Fruit fly (Drosophila melanogaster) whole organism, prepupa: ENCODE data around the gene sbm.
A peak's percentile ranks its signal among the peaks of the same experiment; 100 is the strongest.

ENCODE experiments used
- CG11762 ChIP-seq: fragments of 200-800 bp; sonication (Bioruptor generic); optimal IDR thresholded peaks from 3 replicates; lab custom pipeline; 2016; ENCODE audit warnings: missing biosample characterization, missing genetic modification characterization; ENCODE audit not compliant: insufficient read depth
- CG11902 ChIP-seq: fragments of 200-800 bp; sonication (Bioruptor generic); optimal IDR thresholded peaks from 3 replicates; lab custom pipeline; 2016; ENCODE audit warnings: missing biosample characterization, missing genetic modification characterization
- CG15336 ChIP-seq: fragments of 200-800 bp; sonication (Bioruptor generic); IDR thresholded peaks from 2 replicates; pipeline ENCODE4 v1.3.6; 2022; ENCODE audit warnings: missing biosample characterization, missing genetic modification characterization
- CG1621 ChIP-seq: fragments of 200-800 bp; sonication (Bioruptor generic); optimal IDR thresholded peaks from 3 replicates; lab custom pipeline; 2018; ENCODE audit warnings: missing biosample characterization, mild to moderate bottlenecking, missing genetic modification characterization
- CG31627 ChIP-seq: fragments of 200-800 bp; sonication (Bioruptor generic); optimal IDR thresholded peaks from 3 replicates; lab custom pipeline; 2016; ENCODE audit warnings: missing biosample characterization, missing genetic modification characterization
- CG32006 ChIP-seq: fragments of 200-800 bp; sonication (Bioruptor generic); optimal IDR thresholded peaks from 3 replicates; lab custom pipeline; 2017; ENCODE audit warnings: missing biosample characterization, mild to moderate bottlenecking, missing genetic modification characterization
- CG3919 ChIP-seq: fragments of 200-800 bp; sonication (Bioruptor generic); optimal IDR thresholded peaks from 3 replicates; lab custom pipeline; 2016; ENCODE audit warnings: missing biosample characterization, missing genetic modification characterization
- CG4318 ChIP-seq: fragments of 200-800 bp; sonication (Bioruptor generic); optimal IDR thresholded peaks from 3 replicates; lab custom pipeline; 2017; ENCODE audit warnings: missing biosample characterization, mild to moderate bottlenecking, missing genetic modification characterization
- CG6163 ChIP-seq: fragments of 200-800 bp; sonication (Bioruptor generic); IDR thresholded peaks from 3 replicates; pipeline ENCODE4 v1.3.6; 2022; ENCODE audit warnings: missing biosample characterization, missing genetic modification characterization
- CG7368 ChIP-seq: fragments of 200-800 bp; sonication (Bioruptor generic); optimal IDR thresholded peaks from 3 replicates; lab custom pipeline; 2016; ENCODE audit warnings: missing biosample characterization, missing genetic modification characterization
- CG8319 ChIP-seq: fragments of 200-800 bp; sonication (Bioruptor generic); optimal IDR thresholded peaks from 3 replicates; lab custom pipeline; 2016; ENCODE audit warnings: missing biosample characterization, missing genetic modification characterization
- Eip75B ChIP-seq: fragments of 200-800 bp; sonication (Bioruptor generic); optimal IDR thresholded peaks from 3 replicates; lab custom pipeline; 2016; ENCODE audit warnings: missing biosample characterization, missing genetic modification characterization
- Eip78C ChIP-seq: fragments of 200-800 bp; sonication (Bioruptor generic); peaks from one replicate; lab custom pipeline; 2016; ENCODE audit warnings: missing biosample characterization, missing genetic modification characterization
- Ets96B ChIP-seq: fragments of 200-800 bp; optimal IDR thresholded peaks from 2 replicates; lab custom pipeline; 2019; ENCODE audit warnings: missing biosample characterization, mild to moderate bottlenecking, missing genetic modification characterization, moderate library complexity
- Hr4 ChIP-seq: fragments of 200-800 bp; sonication (Bioruptor generic); optimal IDR thresholded peaks from 3 replicates; lab custom pipeline; 2016; ENCODE audit warnings: missing biosample characterization, missing genetic modification characterization
- Met ChIP-seq: fragments of 200-800 bp; sonication (Bioruptor generic); optimal IDR thresholded peaks from 3 replicates; lab custom pipeline; 2016; ENCODE audit warnings: missing biosample characterization, missing genetic modification characterization
- OdsH ChIP-seq: fragments of 200-800 bp; sonication (Bioruptor generic); optimal IDR thresholded peaks from 3 replicates; lab custom pipeline; 2016; ENCODE audit warnings: missing biosample characterization, missing genetic modification characterization
- Smox ChIP-seq: fragments of 200-800 bp; sonication (Bioruptor generic); optimal IDR thresholded peaks from 3 replicates; lab custom pipeline; 2016; ENCODE audit warnings: missing biosample characterization, missing genetic modification characterization
- Sox14 ChIP-seq: fragments of 200-800 bp; sonication (Bioruptor generic); optimal IDR thresholded peaks from 3 replicates; lab custom pipeline; 2016; ENCODE audit warnings: missing biosample characterization, missing genetic modification characterization
- Sox15 ChIP-seq: fragments of 200-800 bp; sonication (Bioruptor generic); optimal IDR thresholded peaks from 3 replicates; lab custom pipeline; 2016; ENCODE audit warnings: missing biosample characterization, missing genetic modification characterization
- acj6 ChIP-seq: fragments of 200-800 bp; sonication (Bioruptor generic); optimal IDR thresholded peaks from 3 replicates; lab custom pipeline; 2016; ENCODE audit warnings: missing biosample characterization, missing genetic modification characterization
- cyc ChIP-seq: fragments of 200-800 bp; sonication (Bioruptor generic); optimal IDR thresholded peaks from 3 replicates; lab custom pipeline; 2016; ENCODE audit warnings: missing biosample characterization, missing genetic modification characterization
- dac ChIP-seq: fragments of 200-800 bp; sonication (Bioruptor generic); optimal IDR thresholded peaks from 2 replicates; lab custom pipeline; 2017; ENCODE audit warnings: missing biosample characterization, mild to moderate bottlenecking, missing genetic modification characterization
- dsx ChIP-seq: fragments of 200-800 bp; optimal IDR thresholded peaks from 3 replicates; lab custom pipeline; 2019; ENCODE audit warnings: missing biosample characterization, mild to moderate bottlenecking, missing genetic modification characterization, moderate library complexity; ENCODE audit not compliant: poor library complexity, severe bottlenecking
- esn ChIP-seq: fragments of 200-800 bp; sonication (Bioruptor generic); optimal IDR thresholded peaks from 2 replicates; lab custom pipeline; 2016; ENCODE audit warnings: missing biosample characterization, mild to moderate bottlenecking, missing genetic modification characterization, moderate library complexity
- fd59A ChIP-seq: fragments of 200-800 bp; sonication (Bioruptor generic); optimal IDR thresholded peaks from 2 replicates; lab custom pipeline; 2017; ENCODE audit warnings: missing biosample characterization, mild to moderate bottlenecking, missing genetic modification characterization, missing genetic modification reagents
- fd85E ChIP-seq: fragments of 200-800 bp; sonication (Bioruptor generic); optimal IDR thresholded peaks from 3 replicates; lab custom pipeline; 2016; ENCODE audit warnings: missing biosample characterization, missing genetic modification characterization
- pdm3 ChIP-seq: fragments of 200-800 bp; sonication (Bioruptor generic); optimal IDR thresholded peaks from 3 replicates; lab custom pipeline; 2016; ENCODE audit warnings: missing biosample characterization, missing genetic modification characterization
- topi ChIP-seq: fragments of 200-800 bp; sonication (Bioruptor generic); optimal IDR thresholded peaks from 3 replicates; lab custom pipeline; 2016; ENCODE audit warnings: missing biosample characterization, missing genetic modification characterization

The sbm gene

DNA sequence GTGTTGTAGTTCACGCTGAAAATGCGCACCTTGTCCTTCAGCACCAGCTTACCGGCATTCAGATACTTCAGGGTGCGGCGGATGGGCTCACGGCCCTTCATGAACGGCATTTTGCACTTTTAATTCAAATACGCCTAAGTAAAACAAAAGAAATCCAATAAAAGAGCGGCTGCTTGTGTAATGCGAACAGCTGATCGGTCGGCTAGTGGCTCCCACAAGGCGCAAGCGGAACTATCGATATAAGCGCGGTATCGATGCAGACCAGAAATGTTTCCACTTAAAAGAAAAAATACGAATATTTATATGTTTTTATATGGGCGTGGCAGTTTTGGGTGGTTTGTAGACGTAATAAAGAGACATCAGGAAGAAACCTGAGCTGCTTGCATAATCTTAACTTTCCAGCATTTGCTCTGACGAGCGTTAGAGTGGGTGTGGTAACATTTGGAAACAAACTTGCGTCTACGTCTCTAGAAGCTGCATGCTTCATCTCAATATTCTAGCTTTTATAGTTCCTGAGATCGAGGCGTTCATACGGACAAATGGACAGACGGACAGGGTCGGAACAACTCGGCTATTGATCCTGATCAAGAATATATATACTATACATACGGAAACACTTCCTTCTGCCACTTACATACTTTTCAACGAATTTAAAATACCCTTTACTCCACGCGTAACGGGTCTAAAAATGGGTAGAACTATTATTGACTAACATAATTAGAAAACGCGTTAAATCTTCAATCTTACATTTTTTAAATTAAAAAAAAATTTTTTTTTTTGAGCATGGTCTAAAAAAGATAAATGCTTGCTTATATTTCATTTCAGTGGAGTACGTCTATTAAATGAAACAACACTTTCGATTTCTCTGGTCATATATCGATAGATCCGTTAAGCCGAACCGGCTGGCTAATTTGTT is 19.3 kb downstream of the sbm start, which contains the start of the genes mRpS25 and nmdyn-D6 (continued):
- TF ChIP-seq fd59A (GFP tag; lab: Kevin White, UChicago) (peak; percentile 24), cyc (GFP tag; lab: Kevin White, UChicago) (peak; percentile 53), Smox (GFP tag; lab: Kevin White, UChicago) (peak; percentile 37), Eip75B (GFP tag; lab: Kevin White, UChicago) (peak; percentile 18), Hr4 (GFP tag; lab: Kevin White, UChicago) (peak; percentile 52), CG15336 (GFP tag; lab: Robert Waterston, UW) (peak; percentile 36), pdm3 (GFP tag; lab: Kevin White, UChicago) (peak; percentile 44), CG11902 (peak; percentile 15), CG7368 (GFP tag; lab: Kevin White, UChicago) (no peak), fd85E (no peak), Sox15 (GFP tag; lab: Kevin White, UChicago) (peak; percentile 37), CG6163 (0 out of 3 replicates have a peak, but pooled peaks have one; percentile 48), CG3919 (peak; percentile 21), CG32006 (peak; percentile 65), Met (GFP tag; lab: Kevin White, UChicago) (peak; percentile 29), CG31627 (GFP tag; lab: Kevin White, UChicago) (peak; percentile 43), topi (peak; percentile 45), CG4318 (peak; percentile 52), OdsH (GFP tag; lab: Kevin White, UChicago) (peak; percentile 53), acj6 (GFP tag; lab: Kevin White, UChicago) (peak; percentile 33), CG8319 (GFP tag; lab: Kevin White, UChicago) (no peak), dac (GFP tag; lab: Kevin White, UChicago) (no peak), dsx (GFP tag; lab: Kevin White, UChicago) (no peak), Ets96B (peak; percentile 23)

DNA sequence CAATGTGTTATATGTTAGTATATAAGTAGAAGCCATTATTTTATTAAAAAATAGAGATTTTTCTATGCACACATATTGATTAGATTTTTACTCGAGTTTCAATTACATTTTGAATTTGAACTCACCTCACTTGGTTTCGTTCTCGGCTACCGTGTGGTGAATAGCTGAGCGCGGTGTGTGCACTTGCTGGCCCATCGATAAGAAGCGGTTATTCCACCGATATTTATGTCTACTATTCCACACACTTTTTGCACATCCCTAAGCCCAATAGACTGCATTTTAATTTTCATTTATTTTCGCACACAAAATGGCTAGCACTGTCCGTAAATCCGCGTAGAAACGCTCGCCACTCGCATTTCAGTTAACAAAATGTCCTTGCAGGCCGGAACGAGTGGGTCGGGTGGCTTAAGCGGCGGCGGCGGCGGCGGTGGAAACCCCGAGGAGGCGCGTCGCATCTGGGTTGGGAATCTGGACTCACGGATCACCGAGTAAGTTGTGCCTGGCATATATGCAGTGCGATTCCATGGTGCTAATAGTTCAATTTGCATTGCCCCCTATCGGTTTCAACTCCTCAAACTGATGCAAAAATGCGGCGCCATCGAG is 21.9 kb downstream of the sbm start, which contains the start of gene CG14414:
Gene CG14414, plus strand, starts transcription at position 242 of the 603 bp plus-strand sequence.
- no peak for TF ChIP-seq CG1621 (tag; lab: Kevin White, UChicago)
- TF ChIP-seq CG11762 (GFP tag; lab: Kevin White, UChicago), result no peak
- TF ChIP-seq Eip78C (GFP tag; lab: Kevin White, UChicago), result peak; percentile 62
- peak; percentile 3 for TF ChIP-seq esn
- peak; percentile 16 for TF ChIP-seq cyc (GFP tag; lab: Kevin White, UChicago)
- TF ChIP-seq Sox14 (GFP tag; lab: Kevin White, UChicago), result peak; percentile 9
